Worm (Caenorhabditis elegans): Measurements from ENCODE around the gene srh-139.

The srh-139 gene

ce11 chrV:16526858-16527257 is 43.1 kb downstream of the srh-139 start, which contains the start of gene F36D3.8:
TSS of gene F36D3.8 (plus strand) at chrV:16527158.
- TF ChIP-seq snpc-4 (tag; optimal IDR thresholded peaks at IDR 0.05) = no peak
- no peak for TF ChIP-seq sea-2 (GFP tag; optimal IDR thresholded peaks at IDR 0.05)
- TF ChIP-seq elt-3 (tag; optimal IDR thresholded peaks at IDR 0.05) = no peak
- TF ChIP-seq ama-1 (optimal IDR thresholded peaks at IDR 0.05) = no peak
- no peak for TF ChIP-seq aly-2 (tag; optimal IDR thresholded peaks at IDR 0.05)
- TF ChIP-seq elt-2 (tag; optimal IDR thresholded peaks at IDR 0.05) = no peak
- TF ChIP-seq nhr-43 (tag; optimal IDR thresholded peaks at IDR 0.05; ENCODE audit: poor library complexity, severe bottlenecking) = no peak
- no peak for TF ChIP-seq ceh-16 (tag; optimal IDR thresholded peaks at IDR 0.05)
- TF ChIP-seq ztf-11 (tag; optimal IDR thresholded peaks at IDR 0.05) = no peak
- no peak for TF ChIP-seq skn-1 (tag; optimal IDR thresholded peaks at IDR 0.05)
- no peak for TF ChIP-seq lin-39 (tag; optimal IDR thresholded peaks at IDR 0.05)
- no peak for TF ChIP-seq nhr-67 (tag; optimal IDR thresholded peaks at IDR 0.05)
- no peak for TF ChIP-seq nhr-28 (tag; optimal IDR thresholded peaks at IDR 0.05)
- no peak for TF ChIP-seq R02D3.7 (tag; optimal IDR thresholded peaks at IDR 0.05)
- no peak for TF ChIP-seq hmg-11 (tag; optimal IDR thresholded peaks at IDR 0.05)

DNA sequence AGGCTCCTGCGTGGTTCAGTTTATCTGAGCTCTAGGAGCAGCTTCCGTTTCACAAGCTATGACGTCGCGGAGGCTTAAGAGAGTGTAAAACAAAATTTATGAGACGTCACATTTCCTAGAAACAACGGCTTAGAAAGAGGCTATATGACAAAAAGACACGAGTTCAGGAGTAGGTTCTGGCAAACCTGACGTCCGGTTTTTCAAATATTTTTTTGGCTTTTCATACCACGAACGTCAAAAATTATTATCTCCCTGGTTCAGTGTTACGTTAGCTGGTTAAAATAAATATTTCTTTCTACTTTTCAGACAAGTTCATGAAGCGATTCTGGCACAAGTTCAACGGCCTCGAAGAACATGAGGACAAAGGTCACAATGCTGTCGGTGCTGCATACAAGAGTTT is 44.0 kb downstream of the srh-139 start, which contains the start of gene F36D3.16:
F36D3.16 (plus strand) TSS at position 301 of the 400 bp plus-strand sequence.
- TF ChIP-seq lin-15B (tag; optimal IDR thresholded peaks at IDR 0.05) (no peak), hmg-11 (tag; optimal IDR thresholded peaks at IDR 0.05) (no peak), ceh-9 (tag; optimal IDR thresholded peaks at IDR 0.05) (no peak), nhr-28 (tag; optimal IDR thresholded peaks at IDR 0.05) (no peak), R02D3.7 (tag; optimal IDR thresholded peaks at IDR 0.05) (no peak), nhr-43 (tag; optimal IDR thresholded peaks at IDR 0.05; ENCODE audit: poor library complexity, severe bottlenecking) (no peak), ama-1 (optimal IDR thresholded peaks at IDR 0.05) (no peak), aly-2 (tag; optimal IDR thresholded peaks at IDR 0.05) (no peak), ceh-16 (tag; optimal IDR thresholded peaks at IDR 0.05) (no peak), nhr-77 (tag; optimal IDR thresholded peaks at IDR 0.05) (no peak), ceh-82 (tag; optimal IDR thresholded peaks at IDR 0.05) (no peak), nhr-11 (tag; optimal IDR thresholded peaks at IDR 0.05) (no peak), tbx-2 (tag; optimal IDR thresholded peaks at IDR 0.05) (no peak), lin-39 (tag; optimal IDR thresholded peaks at IDR 0.05) (no peak), ztf-11 (tag; optimal IDR thresholded peaks at IDR 0.05) (no peak), unc-39 (tag; optimal IDR thresholded peaks at IDR 0.05) (no peak), unc-62 (GFP tag; optimal IDR thresholded peaks at IDR 0.05) (no peak)

DNA sequence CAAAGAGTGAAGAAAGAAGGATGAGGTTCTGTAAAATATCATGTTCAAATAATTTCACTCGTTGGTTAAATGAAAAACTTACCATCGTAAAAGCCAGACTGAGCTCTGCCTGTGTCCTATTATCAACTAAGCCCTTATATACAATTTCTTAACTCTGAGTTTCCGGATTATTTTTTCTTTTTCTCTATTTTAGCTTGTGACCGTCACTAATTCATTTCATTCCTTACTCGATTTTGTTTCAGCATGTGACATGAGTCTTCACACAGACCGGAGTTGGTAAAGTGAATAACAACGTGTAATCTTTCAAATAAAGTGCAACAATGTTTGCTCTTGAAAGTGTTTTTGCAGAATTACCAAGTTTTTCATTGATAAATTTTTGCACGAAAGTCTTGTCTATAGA is 50.2 kb downstream of the srh-139 start, which contains the start of gene cpr-2:
cpr-2 (minus strand) TSS at position 101 of the 400 bp plus-strand sequence.
- no peak for TF ChIP-seq nhr-23 (tag; optimal IDR thresholded peaks at IDR 0.05)
- no peak for TF ChIP-seq fkh-2 (tag; optimal IDR thresholded peaks at IDR 0.05)
- TF ChIP-seq fkh-10 (GFP tag; optimal IDR thresholded peaks at IDR 0.05) = no peak
- no peak for TF ChIP-seq nhr-43 (tag; optimal IDR thresholded peaks at IDR 0.05; ENCODE audit: poor library complexity, severe bottlenecking)
- TF ChIP-seq lsy-12 (tag; optimal IDR thresholded peaks at IDR 0.05) = no peak
- TF ChIP-seq ama-1 (optimal IDR thresholded peaks at IDR 0.05) = no peak
- no peak for TF ChIP-seq mdl-1 (tag; optimal IDR thresholded peaks at IDR 0.05)
- TF ChIP-seq fos-1 (tag; optimal IDR thresholded peaks at IDR 0.05) = no peak
- TF ChIP-seq ceh-16 (tag; optimal IDR thresholded peaks at IDR 0.05) = no peak
- TF ChIP-seq elt-1 (tag; optimal IDR thresholded peaks at IDR 0.05) = no peak
- no peak for TF ChIP-seq ztf-11 (tag; optimal IDR thresholded peaks at IDR 0.05)
- no peak for TF ChIP-seq ZK546.5 (tag; optimal IDR thresholded peaks at IDR 0.05)
- no peak for TF ChIP-seq daf-12 (tag; optimal IDR thresholded peaks at IDR 0.05)

Measured in whole organism, L3 larva.